Worm (Caenorhabditis elegans) whole organism, L3 larva: ENCODE results near the gene C54F6.20.

Experiments used
- ZK546.5 ChIP-seq: sonication (generic microtip); optimal IDR thresholded peaks from 2 replicates; lab custom pipeline; 2017; ENCODE audit warnings: missing biosample characterization, missing genetic modification characterization
- ceh-82 ChIP-seq: fragments of 150-350 bp; optimal IDR thresholded peaks from 2 replicates; lab custom pipeline; 2014; ENCODE audit warnings: missing biosample characterization, missing genetic modification characterization
- daf-12 ChIP-seq: fragments of 150-350 bp; optimal IDR thresholded peaks from 2 replicates; lab custom pipeline; 2014; ENCODE audit warnings: missing biosample characterization, missing genetic modification reagents, missing genetic modification characterization
- egl-27 ChIP-seq: sonication (generic microtip); optimal IDR thresholded peaks from 4 replicates; lab custom pipeline; 2017; ENCODE audit warnings: missing biosample characterization, missing genetic modification reagents, missing genetic modification characterization
- egl-5 ChIP-seq: fragments of 150-350 bp; optimal IDR thresholded peaks from 2 replicates; lab custom pipeline; 2017; ENCODE audit warnings: missing biosample characterization, missing genetic modification reagents, missing genetic modification characterization, inconsistent platforms
- elt-2 ChIP-seq: sonication (generic microtip); optimal IDR thresholded peaks from 2 replicates; lab custom pipeline; 2016; ENCODE audit warnings: missing genetic modification reagents, mild to moderate bottlenecking, missing genetic modification characterization, missing compliant biosample characterization
- elt-3 ChIP-seq, 3 experiments: fragments of 150-350 bp in 1 of 3; sonication (generic microtip) in 2 of 3; optimal IDR thresholded peaks; 2 replicates in 2 of 3; 4 replicates in 1 of 3; lab custom pipeline; 2014 to 2017; ENCODE audit warnings: missing biosample characterization in 3 of 3, missing genetic modification characterization in 3 of 3
- eor-1 ChIP-seq, 2 experiments: fragments of 150-350 bp; optimal IDR thresholded peaks; 2 replicates each; lab custom pipeline; 2014 to 2018; ENCODE audit warnings: missing biosample characterization in 2 of 2, missing genetic modification characterization in 2 of 2
- fkh-10 ChIP-seq: sonication (generic microtip); optimal IDR thresholded peaks from 2 replicates; lab custom pipeline; 2017; ENCODE audit warnings: missing biosample characterization, missing genetic modification reagents, missing genetic modification characterization
- fkh-2 ChIP-seq: fragments of 150-350 bp; optimal IDR thresholded peaks from 2 replicates; lab custom pipeline; 2014; ENCODE audit warnings: missing biosample characterization, missing genetic modification reagents, missing genetic modification characterization
- fos-1 ChIP-seq: fragments of 150-350 bp; optimal IDR thresholded peaks from 2 replicates; lab custom pipeline; 2014; ENCODE audit warnings: missing biosample characterization, missing genetic modification characterization
- lin-15B ChIP-seq: fragments of 150-350 bp; optimal IDR thresholded peaks from 2 replicates; lab custom pipeline; 2014; ENCODE audit warnings: missing biosample characterization, missing genetic modification characterization
- lin-39 ChIP-seq: fragments of 150-350 bp; optimal IDR thresholded peaks from 2 replicates; lab custom pipeline; 2018; ENCODE audit warnings: missing biosample characterization, missing genetic modification reagents, missing genetic modification characterization
- lsy-12 ChIP-seq: sonication (generic microtip); optimal IDR thresholded peaks from 2 replicates; lab custom pipeline; 2016; ENCODE audit warnings: mild to moderate bottlenecking, missing genetic modification characterization, missing compliant biosample characterization
- mdl-1 ChIP-seq: fragments of 150-350 bp; optimal IDR thresholded peaks from 2 replicates; lab custom pipeline; 2014; ENCODE audit warnings: missing biosample characterization, missing genetic modification characterization
- mml-1 ChIP-seq: fragments of 150-350 bp; sonication (generic microtip); optimal IDR thresholded peaks from 3 replicates; lab custom pipeline; 2014; ENCODE audit warnings: missing biosample characterization, missing genetic modification characterization
- nhr-11 ChIP-seq: fragments of 150-350 bp; optimal IDR thresholded peaks from 2 replicates; lab custom pipeline; 2014; ENCODE audit warnings: missing biosample characterization, missing genetic modification characterization
- nhr-23 ChIP-seq: fragments of 150-350 bp; optimal IDR thresholded peaks from 2 replicates; lab custom pipeline; 2014; ENCODE audit warnings: missing biosample characterization, missing genetic modification reagents, missing genetic modification characterization
- nhr-28 ChIP-seq: fragments of 150-350 bp; optimal IDR thresholded peaks from 2 replicates; lab custom pipeline; 2014; ENCODE audit warnings: missing biosample characterization, missing genetic modification characterization
- nhr-43 ChIP-seq: sonication (generic microtip); optimal IDR thresholded peaks from 2 replicates; lab custom pipeline; 2016; ENCODE audit warnings: mild to moderate bottlenecking, missing genetic modification characterization, missing compliant biosample characterization; ENCODE audit not compliant: poor library complexity, severe bottlenecking
- nhr-67 ChIP-seq: fragments of 150-350 bp; optimal IDR thresholded peaks from 2 replicates; lab custom pipeline; 2014; ENCODE audit warnings: missing biosample characterization, missing genetic modification characterization
- nhr-77 ChIP-seq: fragments of 150-350 bp; optimal IDR thresholded peaks from 2 replicates; lab custom pipeline; 2014; ENCODE audit warnings: missing biosample characterization, missing genetic modification characterization
- pha-4 ChIP-seq: fragments of 150-350 bp; optimal IDR thresholded peaks from 2 replicates; lab custom pipeline; 2014; ENCODE audit warnings: missing biosample characterization, missing genetic modification reagents, missing genetic modification characterization
- pqm-1 ChIP-seq: fragments of 150-350 bp; optimal IDR thresholded peaks from 2 replicates; lab custom pipeline; 2017; ENCODE audit warnings: missing biosample characterization, missing genetic modification characterization, inconsistent platforms
- sea-2 ChIP-seq: fragments of 150-350 bp; sonication (generic microtip); optimal IDR thresholded peaks from 4 replicates; lab custom pipeline; 2014; ENCODE audit warnings: missing biosample characterization, missing genetic modification reagents, missing genetic modification characterization
- snpc-4 ChIP-seq: fragments of 150-350 bp; optimal IDR thresholded peaks from 2 replicates; lab custom pipeline; 2014; ENCODE audit warnings: missing biosample characterization, missing genetic modification characterization
- tbx-2 ChIP-seq: sonication (generic microtip); optimal IDR thresholded peaks from 2 replicates; lab custom pipeline; 2016; ENCODE audit warnings: mild to moderate bottlenecking, missing genetic modification characterization, missing compliant biosample characterization
- zag-1 ChIP-seq: fragments of 150-350 bp; optimal IDR thresholded peaks from 2 replicates; lab custom pipeline; 2014; ENCODE audit warnings: missing biosample characterization, missing genetic modification characterization

C54F6.20 gene

DNA sequence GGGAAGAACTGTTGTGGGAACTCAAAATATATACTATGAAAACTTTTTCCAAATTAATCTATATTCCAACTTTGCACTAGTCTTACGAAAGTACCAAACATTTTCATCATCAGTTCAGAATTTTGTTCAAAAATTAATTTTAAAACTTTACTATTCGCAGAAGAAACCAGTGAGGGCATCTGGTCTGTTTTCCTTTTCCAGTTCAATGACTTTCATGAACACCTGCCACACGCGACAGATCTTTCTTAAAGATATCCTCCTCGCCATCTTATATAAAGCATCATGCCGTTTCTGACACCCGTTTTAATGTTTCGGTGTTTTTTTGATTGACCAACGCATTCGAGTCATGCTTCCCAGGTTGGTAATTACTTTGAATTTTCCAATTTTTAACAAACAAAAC, 8.4 kb downstream of the C54F6.20 start, which contains the start of gene C54F6.3:
Gene C54F6.3 (plus strand): TSS at position 301 of the 400 bp plus-strand sequence.
- TF ChIP-seq tbx-2 (tag; lab: Kevin White, UChicago) (no peak), pqm-1 (tag; lab: Kevin White, UChicago) (no peak), nhr-11 (no peak), daf-12 (tag; lab: Kevin White, UChicago) (no peak), fkh-10 (GFP tag; lab: Kevin White, UChicago) (no peak), fkh-2 (no peak), lin-39 (tag; lab: Kevin White, UChicago) (no peak)

DNA sequence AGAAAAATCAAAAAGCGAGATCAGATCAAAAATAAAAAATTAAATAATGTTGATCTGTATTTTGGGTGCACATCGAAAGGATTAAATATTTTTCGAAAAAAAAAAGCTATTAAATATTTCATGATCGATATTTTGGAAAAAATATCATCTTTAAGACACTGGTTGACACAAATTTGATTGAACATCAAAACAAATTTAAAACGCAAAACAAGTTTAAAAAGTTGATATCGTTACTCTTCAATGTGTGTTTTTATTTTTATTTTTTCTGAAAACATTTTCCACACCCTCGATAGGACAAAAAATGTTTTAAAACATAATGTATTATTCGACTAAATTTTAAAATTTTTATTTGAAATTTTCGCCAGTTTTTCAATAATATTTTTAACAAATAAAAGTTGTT, 13.5 kb downstream of the C54F6.20 start, which contains the start of gene C54F6.12:
Gene C54F6.12 (minus strand): TSS at position 101 of the 400 bp plus-strand sequence.
- TF ChIP-seq mml-1 (tag; lab: Kevin White, UChicago) = no peak
- no peak for TF ChIP-seq elt-3 (tag; optimal IDR thresholded peaks at IDR 0.05; lab: Kevin White, UChicago)

DNA sequence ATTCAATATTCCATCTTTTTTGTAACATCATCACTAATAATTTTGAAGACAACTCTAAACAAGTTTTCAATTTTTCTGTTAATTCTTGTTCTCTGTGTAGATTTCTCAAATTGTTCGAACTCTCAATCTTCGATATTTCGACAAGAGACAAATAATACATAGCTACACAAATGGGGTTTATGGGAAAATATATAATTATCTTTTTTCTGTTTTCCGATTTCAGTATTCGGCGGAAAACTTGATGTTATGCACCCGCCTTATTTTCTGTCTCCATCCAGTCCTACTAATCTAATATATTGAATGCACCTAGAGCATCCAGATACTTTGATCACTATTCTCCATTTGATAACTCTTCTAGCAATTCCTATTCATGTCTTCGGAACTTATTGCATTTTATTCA, 14.5 kb downstream of the C54F6.20 start, which contains the start of gene srh-268:
Gene srh-268 (plus strand): TSS at position 301 of the 400 bp plus-strand sequence.
- TF ChIP-seq ZK546.5 (no peak), eor-1 (tag; optimal IDR thresholded peaks at IDR 0.05; lab: Kevin White, UChicago) (no peak), egl-5 (tag; lab: Kevin White, UChicago) (no peak), mml-1 (tag; lab: Kevin White, UChicago) (no peak), fkh-10 (GFP tag; lab: Kevin White, UChicago) (no peak), nhr-67 (tag; lab: Kevin White, UChicago) (no peak), nhr-77 (tag; lab: Kevin White, UChicago) (no peak), egl-27 (tag; lab: Kevin White, UChicago) (no peak)

DNA sequence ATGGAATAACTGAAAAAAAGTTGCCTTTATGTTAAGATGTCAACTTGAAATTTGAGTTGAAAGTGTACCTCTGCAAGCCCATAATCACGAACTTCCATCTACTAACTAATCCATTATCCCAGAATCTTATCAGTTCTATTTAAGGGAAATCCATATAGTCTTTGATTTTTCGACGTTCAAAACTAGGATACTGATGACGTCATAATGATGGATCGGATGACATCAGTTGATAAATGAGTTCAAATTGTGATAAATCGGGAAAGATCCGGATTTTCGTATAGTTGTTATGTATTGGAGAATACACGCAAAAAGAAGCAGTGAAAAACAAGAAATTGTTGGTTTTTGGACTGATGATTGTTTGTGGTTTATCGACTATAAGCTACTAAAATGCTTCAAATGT, 19.2 kb downstream of the C54F6.20 start:
- TF ChIP-seq mdl-1 (tag; lab: Kevin White, UChicago) = no peak
- peak; percentile 90 for TF ChIP-seq nhr-43 (tag; lab: Kevin White, UChicago)
- TF ChIP-seq lsy-12 (tag; lab: Kevin White, UChicago) = no peak
- TF ChIP-seq daf-12 (tag; lab: Kevin White, UChicago) = no peak
- no peak for TF ChIP-seq ceh-82
- TF ChIP-seq eor-1 (tag; optimal IDR thresholded peaks at IDR 0.05; lab: Kevin White, UChicago) = no peak
- peak; percentile 91 for TF ChIP-seq nhr-23 (tag; lab: Kevin White, UChicago)
- TF ChIP-seq lin-15B (tag; lab: Kevin White, UChicago) = no peak

DNA sequence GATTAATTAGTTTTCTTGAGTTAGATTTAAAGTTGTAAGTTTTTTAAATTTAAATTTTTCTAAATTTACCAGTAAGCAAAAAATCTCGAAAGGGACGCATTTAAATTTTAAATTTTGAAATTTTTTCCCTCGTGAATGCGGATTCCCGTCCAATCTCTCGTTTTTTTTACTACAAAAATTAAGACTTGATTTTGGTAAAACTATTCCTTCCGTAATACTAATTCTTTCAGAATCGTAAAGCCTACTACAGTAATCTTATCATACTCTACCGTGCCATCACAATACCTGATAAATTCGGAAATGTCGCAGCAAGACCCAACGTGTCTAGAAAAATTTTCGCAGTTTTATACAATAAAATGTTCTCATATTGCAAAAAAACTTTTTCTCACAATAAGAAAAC, 20.6 kb downstream of the C54F6.20 start, which contains the start of the genes C54F6.19 and nhx-3:
Gene C54F6.19 (plus strand): TSS at position 301 of the 400 bp plus-strand sequence.
Gene nhx-3 (minus strand): TSS at position 337 of the 400 bp plus-strand sequence.
- TF ChIP-seq sea-2 = no peak
- TF ChIP-seq lin-39 (tag; lab: Kevin White, UChicago) = no peak
- no peak for TF ChIP-seq zag-1 (tag; lab: Kevin White, UChicago)
- TF ChIP-seq nhr-28 (tag; lab: Kevin White, UChicago) = no peak
- TF ChIP-seq fkh-2 = no peak
- TF ChIP-seq, all 47 proteins: peak for 0

DNA sequence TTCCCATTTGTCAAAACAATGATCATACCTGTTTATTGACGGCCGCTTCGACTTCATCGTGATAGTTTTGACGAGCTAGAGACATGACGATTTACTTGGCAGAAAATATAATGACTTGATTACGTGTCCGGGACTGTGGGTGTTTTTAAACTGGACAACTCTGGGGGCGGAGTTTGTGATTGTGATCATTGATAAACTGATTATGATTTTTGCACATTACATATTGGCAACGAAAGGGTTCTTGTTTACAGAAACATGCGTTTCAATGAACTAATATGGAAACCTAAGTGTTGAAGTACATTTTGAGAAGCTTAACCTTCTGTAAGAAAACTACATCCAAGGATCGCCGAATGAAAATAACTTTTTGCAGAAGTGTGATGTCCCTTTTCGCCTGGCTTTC, 22.9 kb downstream of the C54F6.20 start, which contains the start of gene ftn-1:
Gene ftn-1 (minus strand): TSS at position 101 of the 400 bp plus-strand sequence.
- TF ChIP-seq fos-1 (tag; lab: Kevin White, UChicago) (no peak), nhr-11 (no peak)

DNA sequence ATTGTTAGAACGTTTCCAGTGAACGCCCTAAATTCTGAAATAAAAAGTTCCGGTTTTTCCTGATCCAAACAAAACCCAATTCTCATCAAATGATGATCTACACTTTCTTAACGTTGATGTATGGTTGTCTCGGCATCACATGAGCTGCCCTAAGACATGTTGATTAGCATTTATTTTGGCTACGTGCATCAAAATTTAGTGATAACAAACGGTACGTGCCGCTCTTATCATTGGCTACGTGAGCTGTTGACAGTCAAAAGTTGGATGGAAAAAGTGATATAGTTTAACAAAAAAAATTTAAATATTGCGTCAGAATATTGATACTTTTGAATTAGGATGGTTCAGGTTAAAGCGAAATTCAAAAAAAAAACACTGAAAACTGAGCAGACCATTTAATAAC, 23.5 kb downstream of the C54F6.20 start:
- no peak for TF ChIP-seq snpc-4
- TF ChIP-seq pqm-1 (tag; lab: Kevin White, UChicago) = peak; percentile 76
- peak; percentile 24 for TF ChIP-seq pha-4
- TF ChIP-seq elt-2 (tag; lab: Kevin White, UChicago) = peak; percentile 77
